Worm (Caenorhabditis elegans) whole organism, L4 larva: Measurements from ENCODE around the gene shc-2.

ENCODE experiments used
- F37D6.2 ChIP-seq: sonication (generic microtip); optimal IDR thresholded peaks from 2 replicates; lab custom pipeline; 2016; ENCODE audit warnings: mild to moderate bottlenecking, missing genetic modification characterization, missing compliant biosample characterization
- T20F7.1 ChIP-seq: fragments of 200-800 bp; sonication (Bioruptor generic); optimal IDR thresholded peaks from 2 replicates; lab custom pipeline; 2018; ENCODE audit warnings: mild to moderate bottlenecking, missing genetic modification characterization, missing compliant biosample characterization
- Y5F2A.4 ChIP-seq: fragments of 200-800 bp; sonication (Bioruptor generic); optimal IDR thresholded peaks from 2 replicates; lab custom pipeline; 2018; ENCODE audit warnings: mild to moderate bottlenecking, missing genetic modification characterization, missing compliant biosample characterization
- ZK337.2 ChIP-seq: fragments of 200-800 bp; sonication (Bioruptor generic); IDR thresholded peaks from 2 replicates; pipeline ENCODE4 v1.3.6; 2022; ENCODE audit warnings: missing genetic modification reagents, missing genetic modification characterization, missing compliant biosample characterization
- ceh-20 ChIP-seq: fragments of 200-800 bp; sonication (Bioruptor generic); IDR thresholded peaks from 2 replicates; pipeline ENCODE4 v1.3.6; 2022; ENCODE audit warnings: missing genetic modification reagents, missing genetic modification characterization, missing compliant biosample characterization
- ceh-82 ChIP-seq: sonication (generic microtip); optimal IDR thresholded peaks from 2 replicates; lab custom pipeline; 2017; ENCODE audit warnings: missing biosample characterization, missing genetic modification characterization
- ces-1 ChIP-seq: fragments of 150-350 bp; sonication (generic microtip); optimal IDR thresholded peaks from 4 replicates; lab custom pipeline; 2014; ENCODE audit warnings: missing biosample characterization, missing genetic modification reagents, missing genetic modification characterization
- ctbp-1 ChIP-seq: fragments of 200-800 bp; sonication (Bioruptor generic); IDR thresholded peaks from 2 replicates; pipeline ENCODE4 v1.3.6; 2022; ENCODE audit warnings: missing genetic modification reagents, missing genetic modification characterization, missing compliant biosample characterization
- daf-16 ChIP-seq, 3 experiments: sonication (generic microtip); optimal IDR thresholded peaks; 2 replicates each; lab custom pipeline; 2016 to 2017; ENCODE audit warnings: missing genetic modification characterization in 3 of 3, missing genetic modification reagents in 3 of 3, mild to moderate bottlenecking in 2 of 3, missing compliant biosample characterization in 2 of 3, missing biosample characterization in 1 of 3, moderate library complexity in 1 of 3
- daf-8 ChIP-seq: fragments of 200-800 bp; sonication (Bioruptor generic); IDR thresholded peaks from 2 replicates; pipeline ENCODE4 v1.3.6; 2022; ENCODE audit warnings: missing genetic modification characterization, missing compliant biosample characterization
- dmd-6 ChIP-seq: fragments of 200-800 bp; sonication (Bioruptor generic); IDR thresholded peaks from 2 replicates; pipeline ENCODE4 v1.3.6; 2022; ENCODE audit warnings: missing genetic modification reagents, missing genetic modification characterization, missing compliant biosample characterization
- fkh-10 ChIP-seq: fragments of 150-350 bp; optimal IDR thresholded peaks from 2 replicates; lab custom pipeline; 2014; ENCODE audit warnings: missing biosample characterization, missing genetic modification reagents, missing genetic modification characterization
- gei-8 ChIP-seq: fragments of 200-800 bp; sonication (Bioruptor generic); optimal IDR thresholded peaks from 2 replicates; lab custom pipeline; 2018; ENCODE audit warnings: mild to moderate bottlenecking, missing genetic modification characterization, missing compliant biosample characterization
- hlh-30 ChIP-seq: sonication (generic microtip); optimal IDR thresholded peaks from 2 replicates; lab custom pipeline; 2017; ENCODE audit warnings: antibody characterized with exemption, mild to moderate bottlenecking, missing genetic modification characterization, missing compliant biosample characterization; ENCODE audit not compliant: insufficient read depth
- lim-7 ChIP-seq: fragments of 200-800 bp; sonication (Bioruptor generic); IDR thresholded peaks from 2 replicates; pipeline ENCODE4 v1.3.6; 2022; ENCODE audit warnings: missing genetic modification characterization, missing compliant biosample characterization
- lin-1 ChIP-seq: fragments of 200-800 bp; sonication (Bioruptor generic); IDR thresholded peaks from 2 replicates; pipeline ENCODE4 v1.3.6; 2022; ENCODE audit warnings: missing genetic modification reagents, missing genetic modification characterization, missing compliant biosample characterization
- lin-38 ChIP-seq: fragments of 200-800 bp; sonication (Bioruptor generic); IDR thresholded peaks from 2 replicates; pipeline ENCODE4 v1.3.6; 2022; ENCODE audit warnings: missing genetic modification reagents, missing genetic modification characterization, missing compliant biosample characterization
- lin-39 ChIP-seq: fragments of 150-350 bp; optimal IDR thresholded peaks from 2 replicates; lab custom pipeline; 2014; ENCODE audit warnings: missing biosample characterization, missing genetic modification reagents, missing genetic modification characterization
- lsy-2 ChIP-seq, 2 experiments: fragments of 150-350 bp in 1 of 2; sonication (generic microtip) in 1 of 2; optimal IDR thresholded peaks; 2 replicates each; lab custom pipeline; 2014 to 2017; ENCODE audit warnings: missing biosample characterization in 2 of 2, missing genetic modification characterization in 2 of 2
- mdl-1 ChIP-seq, 2 experiments: fragments of 150-350 bp in 1 of 2; sonication (generic microtip) in 1 of 2; optimal IDR thresholded peaks; 2 replicates each; lab custom pipeline; 2014 to 2017; ENCODE audit warnings: missing biosample characterization in 2 of 2, missing genetic modification characterization in 2 of 2
- nhr-10 ChIP-seq: fragments of 150-350 bp; optimal IDR thresholded peaks from 2 replicates; lab custom pipeline; 2014; ENCODE audit warnings: missing biosample characterization, missing genetic modification characterization
- nhr-102 ChIP-seq: sonication (generic microtip); optimal IDR thresholded peaks from 2 replicates; lab custom pipeline; 2016; ENCODE audit warnings: mild to moderate bottlenecking, missing genetic modification characterization, moderate library complexity, missing compliant biosample characterization
- nhr-11 ChIP-seq: fragments of 150-350 bp; optimal IDR thresholded peaks from 2 replicates; lab custom pipeline; 2014; ENCODE audit warnings: missing biosample characterization, missing genetic modification characterization
- nhr-111 ChIP-seq: fragments of 200-800 bp; sonication (Bioruptor generic); optimal IDR thresholded peaks from 2 replicates; lab custom pipeline; 2018; ENCODE audit warnings: mild to moderate bottlenecking, missing genetic modification characterization, missing compliant biosample characterization
- nhr-237 ChIP-seq: sonication (generic microtip); optimal IDR thresholded peaks from 2 replicates; lab custom pipeline; 2017; ENCODE audit warnings: missing biosample characterization, missing genetic modification characterization
- nhr-25 ChIP-seq: sonication (generic microtip); optimal IDR thresholded peaks from 2 replicates; lab custom pipeline; 2017; ENCODE audit warnings: missing genetic modification characterization, mild to moderate bottlenecking, missing compliant biosample characterization, antibody characterized with exemption, moderate library complexity, borderline replicate concordance; ENCODE audit not compliant: insufficient read depth
- nhr-42 ChIP-seq: fragments of 200-800 bp; sonication (Bioruptor generic); IDR thresholded peaks from 2 replicates; pipeline ENCODE4 v1.3.6; 2022; ENCODE audit warnings: missing genetic modification characterization, missing compliant biosample characterization
- php-3 ChIP-seq: fragments of 200-800 bp; sonication (Bioruptor generic); IDR thresholded peaks from 2 replicates; pipeline ENCODE4 v1.3.6; 2022; ENCODE audit warnings: missing genetic modification reagents, missing genetic modification characterization, missing compliant biosample characterization
- pqm-1 ChIP-seq: sonication (generic microtip); optimal IDR thresholded peaks from 2 replicates; lab custom pipeline; 2017; ENCODE audit warnings: missing biosample characterization, missing genetic modification characterization
- skn-1 ChIP-seq: fragments of 150-350 bp; optimal IDR thresholded peaks from 2 replicates; lab custom pipeline; 2014; ENCODE audit warnings: missing biosample characterization, missing genetic modification characterization
- snpc-4 ChIP-seq: fragments of 150-350 bp; optimal IDR thresholded peaks from 2 replicates; lab custom pipeline; 2014; ENCODE audit warnings: missing biosample characterization, missing genetic modification characterization
- tag-97 ChIP-seq: fragments of 200-800 bp; sonication (Bioruptor generic); IDR thresholded peaks from 2 replicates; pipeline ENCODE4 v1.3.6; 2022; ENCODE audit warnings: missing genetic modification characterization, missing compliant biosample characterization
- unc-130 ChIP-seq: sonication (generic microtip); optimal IDR thresholded peaks from 2 replicates; lab custom pipeline; 2016; ENCODE audit warnings: missing genetic modification reagents, missing genetic modification characterization, missing compliant biosample characterization
- unc-62 ChIP-seq, 3 experiments: fragments of 150-350 bp in 1 of 3; sonication (generic microtip); optimal IDR thresholded peaks in 2 of 3; peaks in 1 of 3; 1 replicate in 1 of 3; 2 replicates in 2 of 3; lab custom pipeline; 2014 to 2017; ENCODE audit warnings: missing biosample characterization in 3 of 3, missing genetic modification characterization in 3 of 3, missing genetic modification reagents in 3 of 3, missing genotype in 1 of 3
- zag-1 ChIP-seq: fragments of 150-350 bp; optimal IDR thresholded peaks from 2 replicates; lab custom pipeline; 2014; ENCODE audit warnings: missing biosample characterization, missing genetic modification characterization
- zfp-2 ChIP-seq: sonication (generic microtip); optimal IDR thresholded peaks from 2 replicates; lab custom pipeline; 2016; ENCODE audit warnings: mild to moderate bottlenecking, missing genetic modification characterization, missing compliant biosample characterization
- zfp-3 ChIP-seq: fragments of 200-800 bp; sonication (Bioruptor generic); conservative IDR thresholded peaks from 2 replicates; pipeline ENCODE4 v1.3.6; 2022; ENCODE audit warnings: missing genetic modification reagents, missing genetic modification characterization, missing compliant biosample characterization
- zip-2 ChIP-seq: fragments of 150-350 bp; optimal IDR thresholded peaks from 2 replicates; lab custom pipeline; 2014; ENCODE audit warnings: missing biosample characterization, missing genetic modification characterization
- ztf-7 ChIP-seq: fragments of 150-350 bp; optimal IDR thresholded peaks from 2 replicates; lab custom pipeline; 2014; ENCODE audit warnings: missing biosample characterization, missing genetic modification characterization

The shc-2 gene

ce11 chrII:4985961-4986503 lies 17.1 kb downstream of the shc-2 start:
- no peak for TF ChIP-seq nhr-42
- TF ChIP-seq unc-62 (GFP tag; optimal IDR thresholded peaks at IDR 0.05 in 1 of 2; lab: Kevin White, UChicago), result peak in 1 of 2 experiments; percentile 95
- TF ChIP-seq unc-62 (tag; optimal IDR thresholded peaks at IDR 0.05; lab: Kevin White, UChicago), result no peak
- no peak for TF ChIP-seq nhr-102 (tag; lab: Kevin White, UChicago)
- TF ChIP-seq dmd-6 (GFP tag; lab: Robert Waterston, UW), result peak; percentile 29; the same call in 1 of the 2 replicates
- no peak for TF ChIP-seq ces-1 (GFP tag; lab: Kevin White, UChicago)
- peak; percentile 63 for TF ChIP-seq hlh-30
- TF ChIP-seq daf-8 (GFP tag; lab: Robert Waterston, UW), result no peak

- no peak for TF ChIP-seq gei-8 (GFP tag; lab: Kevin White, UChicago)
Measured at ce11 chrII:4986664-4987063, 17.7 kb downstream of the shc-2 start.

- no peak for TF ChIP-seq ceh-20 (GFP tag; lab: Robert Waterston, UW)
- TF ChIP-seq ztf-7, result no peak
- TF ChIP-seq unc-130 (GFP tag; lab: Kevin White, UChicago), result no peak
- no peak for TF ChIP-seq nhr-25 (tag; lab: Kevin White, UChicago)
- TF ChIP-seq tag-97, result no peak
- TF ChIP-seq nhr-42, result no peak
Measured at ce11 chrII:4987257-4987656, 18.3 kb downstream of the shc-2 start.

ce11 chrII:4989802-4990201 lies 20.8 kb downstream of the shc-2 start, which contains the start of gene T27F7.12:
TSS of gene T27F7.12 (plus strand) at chrII:4990102.
- no peak for TF ChIP-seq lin-1 (GFP tag; lab: Robert Waterston, UW)
- no peak for TF ChIP-seq fkh-10
- no peak for TF ChIP-seq nhr-237
- no peak for TF ChIP-seq lin-38 (GFP tag; lab: Robert Waterston, UW)
- TF ChIP-seq mdl-1 (tag; optimal IDR thresholded peaks at IDR 0.05; lab: Kevin White, UChicago), result no peak
- TF ChIP-seq lim-7 (GFP tag; lab: Robert Waterston, UW), result no peak
- no peak for TF ChIP-seq nhr-10
- TF ChIP-seq T20F7.1 (GFP tag; lab: Kevin White, UChicago), result no peak
- TF ChIP-seq zfp-3 (GFP tag; lab: Robert Waterston, UW), result no peak
- TF ChIP-seq nhr-11 (tag; lab: Kevin White, UChicago), result no peak

- no peak for TF ChIP-seq F37D6.2 (tag; lab: Kevin White, UChicago)
- 0 out of 2 replicates have a peak, but pooled peaks have one; percentile 19 for TF ChIP-seq ctbp-1
- TF ChIP-seq, all 104 proteins: peak for 1
Measured at ce11 chrII:4992977-4993376, 24.0 kb downstream of the shc-2 start, which contains the start of gene pigb-1. TSS of gene pigb-1 (minus strand) at chrII:4993077.

- TF ChIP-seq ZK337.2 (GFP tag; lab: Robert Waterston, UW) (no peak), ceh-20 (GFP tag; lab: Robert Waterston, UW) (no peak), daf-8 (GFP tag; lab: Robert Waterston, UW) (no peak), snpc-4 (tag; lab: Kevin White, UChicago) (no peak), lsy-2 (tag; optimal IDR thresholded peaks at IDR 0.05; lab: Kevin White, UChicago) (peak in 1 of 2 experiments; percentile 62), nhr-237 (no peak), zag-1 (tag; lab: Kevin White, UChicago) (no peak), zfp-3 (GFP tag; lab: Robert Waterston, UW) (no peak), ceh-82 (tag; lab: Kevin White, UChicago) (no peak), daf-16 (GFP tag; optimal IDR thresholded peaks at IDR 0.05; lab: Kevin White, UChicago) (no peak), daf-16 (tag; optimal IDR thresholded peaks at IDR 0.05; lab: Kevin White, UChicago) (peak; percentile 47), unc-130 (GFP tag; lab: Kevin White, UChicago) (peak; percentile 83), php-3 (GFP tag; lab: Robert Waterston, UW) (no peak), skn-1 (tag; lab: Kevin White, UChicago) (no peak), ctbp-1 (no peak), pqm-1 (tag; lab: Kevin White, UChicago) (no peak), nhr-102 (tag; lab: Kevin White, UChicago) (no peak), lin-39 (tag; lab: Kevin White, UChicago) (no peak), Y5F2A.4 (GFP tag; lab: Kevin White, UChicago) (no peak), zip-2 (tag; lab: Kevin White, UChicago) (no peak), gei-8 (GFP tag; lab: Kevin White, UChicago) (no peak), zfp-2 (tag; lab: Kevin White, UChicago) (no peak), nhr-11 (tag; lab: Kevin White, UChicago) (no peak), nhr-111 (GFP tag; lab: Kevin White, UChicago) (no peak)
Measured at ce11 chrII:4993530-4994192, 24.7 kb downstream of the shc-2 start, which contains the start of the genes eif-1 and vps-24. TSS of gene eif-1 (minus strand) at chrII:4993580. TSS of gene vps-24 (plus strand) at chrII:4993998.
